Worm (Caenorhabditis elegans) whole organism, young adult: ENCODE data around the gene nas-1.

Source experiments
- B0035.1 ChIP-seq: sonication (generic microtip); optimal IDR thresholded peaks from 2 replicates; lab custom pipeline; 2016; ENCODE audit warnings: missing genetic modification characterization, mild to moderate bottlenecking, missing compliant biosample characterization, missing genotype, missing genetic modification reagents
- F10E7.11 ChIP-seq: sonication (generic microtip); optimal IDR thresholded peaks from 2 replicates; lab custom pipeline; 2017; ENCODE audit warnings: mild to moderate bottlenecking, missing genetic modification characterization, moderate library complexity, missing compliant biosample characterization
- F49E8.2 ChIP-seq: sonication (generic microtip); optimal IDR thresholded peaks from 3 replicates; lab custom pipeline; 2017; ENCODE audit warnings: missing genetic modification characterization, mild to moderate bottlenecking, missing compliant biosample characterization, antibody characterized with exemption, moderate library complexity; ENCODE audit not compliant: insufficient read depth
- K12H6.12 ChIP-seq: fragments of 200-800 bp; sonication (Bioruptor generic); optimal IDR thresholded peaks from 2 replicates; lab custom pipeline; 2018; ENCODE audit warnings: mild to moderate bottlenecking, missing genetic modification characterization, missing compliant biosample characterization
- T26A5.8 ChIP-seq: sonication (generic microtip); optimal IDR thresholded peaks from 2 replicates; lab custom pipeline; 2016; ENCODE audit warnings: missing genetic modification characterization, missing compliant biosample characterization
- attf-3 ChIP-seq: fragments of 200-800 bp; sonication (Bioruptor generic); conservative IDR thresholded peaks from 2 replicates; pipeline ENCODE4 v1.3.6; 2022; ENCODE audit warnings: missing genetic modification reagents, missing genetic modification characterization, missing compliant biosample characterization
- bed-2 ChIP-seq: fragments of 200-800 bp; sonication (Bioruptor generic); IDR thresholded peaks from 2 replicates; pipeline ENCODE4 v1.3.6; 2022; ENCODE audit warnings: missing genetic modification reagents, missing genetic modification characterization, missing compliant biosample characterization
- die-1 ChIP-seq: sonication (generic microtip); optimal IDR thresholded peaks from 2 replicates; lab custom pipeline; 2016; ENCODE audit warnings: missing genotype, mild to moderate bottlenecking, missing genetic modification characterization, missing compliant biosample characterization
- dpl-1 ChIP-seq: fragments of 150-350 bp; optimal IDR thresholded peaks from 2 replicates; lab custom pipeline; 2014; ENCODE audit warnings: missing biosample characterization, missing genetic modification reagents, missing genetic modification characterization
- egl-18 ChIP-seq: fragments of 200-800 bp; sonication (Bioruptor generic); IDR thresholded peaks from 2 replicates; pipeline ENCODE4 v1.3.6; 2022; ENCODE audit warnings: missing genetic modification reagents, missing genetic modification characterization, missing compliant biosample characterization
- gei-17 ChIP-seq: fragments of 200-800 bp; sonication (Bioruptor generic); optimal IDR thresholded peaks from 2 replicates; lab custom pipeline; 2018; ENCODE audit warnings: mild to moderate bottlenecking, missing genetic modification characterization, missing compliant biosample characterization
- hlh-26 ChIP-seq: fragments of 200-800 bp; sonication (Bioruptor generic); conservative IDR thresholded peaks from 2 replicates; pipeline ENCODE4 v1.3.6; 2022; ENCODE audit warnings: missing genetic modification reagents, missing genetic modification characterization, missing compliant biosample characterization
- hmg-20 ChIP-seq: fragments of 200-800 bp; sonication (Bioruptor generic); IDR thresholded peaks from 2 replicates; pipeline ENCODE4 v1.3.6; 2022; ENCODE audit warnings: missing genetic modification reagents, missing genetic modification characterization, missing compliant biosample characterization
- hsf-1 ChIP-seq: fragments of 200-800 bp; sonication (Bioruptor generic); IDR thresholded peaks from 2 replicates; pipeline ENCODE4 v1.3.6; 2022; ENCODE audit warnings: missing genetic modification reagents, missing genetic modification characterization, missing compliant biosample characterization
- let-607 ChIP-seq, 2 experiments: fragments of 200-800 bp in 1 of 2; sonication (Bioruptor generic) in 1 of 2; sonication (generic microtip) in 1 of 2; optimal IDR thresholded peaks; 2 replicates each; lab custom pipeline; 2016 to 2018; ENCODE audit warnings: mild to moderate bottlenecking in 2 of 2, missing compliant biosample characterization in 2 of 2, missing genetic modification characterization in 2 of 2, moderate library complexity in 2 of 2, missing genotype in 1 of 2
- lin-35 ChIP-seq, 3 experiments: fragments of 150-350 bp in 2 of 3; sonication (generic microtip) in 1 of 3; optimal IDR thresholded peaks; 2 replicates each; lab custom pipeline; 2014 to 2018; ENCODE audit warnings: missing biosample characterization in 3 of 3, missing genetic modification characterization in 3 of 3, missing genetic modification reagents in 3 of 3
- lin-54 ChIP-seq: fragments of 200-800 bp; sonication (Bioruptor generic); optimal IDR thresholded peaks from 2 replicates; lab custom pipeline; 2018; ENCODE audit warnings: mild to moderate bottlenecking, missing genetic modification characterization, missing compliant biosample characterization
- lsl-1 ChIP-seq: fragments of 200-800 bp; sonication (Bioruptor generic); optimal IDR thresholded peaks from 2 replicates; lab custom pipeline; 2018; ENCODE audit warnings: mild to moderate bottlenecking, missing genetic modification characterization, moderate library complexity, missing compliant biosample characterization
- madf-3 ChIP-seq: fragments of 200-800 bp; sonication (Bioruptor generic); IDR thresholded peaks from 2 replicates; pipeline ENCODE4 v1.3.6; 2022; ENCODE audit warnings: missing genetic modification reagents, missing genetic modification characterization, missing compliant biosample characterization
- nhr-27 ChIP-seq: fragments of 200-800 bp; sonication (Bioruptor generic); optimal IDR thresholded peaks from 2 replicates; lab custom pipeline; 2018; ENCODE audit warnings: mild to moderate bottlenecking, missing genetic modification characterization, moderate library complexity, missing compliant biosample characterization
- sea-2 ChIP-seq: fragments of 200-800 bp; sonication (Bioruptor generic); IDR thresholded peaks from 2 replicates; pipeline ENCODE4 v1.3.6; 2022; ENCODE audit warnings: missing genetic modification characterization, missing compliant biosample characterization
- snpc-3.4 ChIP-seq: sonication (generic microtip); optimal IDR thresholded peaks from 2 replicates; lab custom pipeline; 2017; ENCODE audit warnings: missing genetic modification characterization, mild to moderate bottlenecking, missing compliant biosample characterization, antibody characterized with exemption, moderate library complexity, missing genotype, missing genetic modification reagents
- somi-1 ChIP-seq: fragments of 200-800 bp; sonication (Bioruptor generic); optimal IDR thresholded peaks from 2 replicates; lab custom pipeline; 2018; ENCODE audit warnings: mild to moderate bottlenecking, missing genetic modification characterization, missing compliant biosample characterization
- tbp1 ChIP-seq: fragments of 200-800 bp; sonication (Bioruptor generic); optimal IDR thresholded peaks from 2 replicates; lab custom pipeline; 2018; ENCODE audit warnings: mild to moderate bottlenecking, missing genetic modification characterization, missing compliant biosample characterization
- tbx-9 ChIP-seq: sonication (generic microtip); optimal IDR thresholded peaks from 2 replicates; lab custom pipeline; 2016; ENCODE audit warnings: borderline replicate concordance, missing genetic modification characterization, inconsistent platforms, missing compliant biosample characterization
- xnd-1 ChIP-seq: sonication (generic microtip); optimal IDR thresholded peaks from 2 replicates; lab custom pipeline; 2016; ENCODE audit warnings: missing genotype, missing genetic modification reagents, missing genetic modification characterization, missing compliant biosample characterization
- ztf-22 ChIP-seq: fragments of 200-800 bp; sonication (Bioruptor generic); optimal IDR thresholded peaks from 2 replicates; lab custom pipeline; 2018; ENCODE audit warnings: mild to moderate bottlenecking, missing genetic modification characterization, moderate library complexity, missing compliant biosample characterization
- ztf-6 ChIP-seq: fragments of 200-800 bp; sonication (Bioruptor generic); IDR thresholded peaks from 2 replicates; pipeline ENCODE4 v1.3.6; 2022; ENCODE audit warnings: missing genetic modification reagents, missing genetic modification characterization, missing compliant biosample characterization

The nas-1 gene

ce11 chrIII:13430162-13430561, 24.6 kb downstream of the nas-1 start, which contains the start of gene trf-1:
TSS of gene trf-1 (plus strand) at chrIII:13430462.
- no peak for TF ChIP-seq let-607 (tag; optimal IDR thresholded peaks at IDR 0.05; lab: Kevin White, UChicago)
- no peak for TF ChIP-seq die-1 (tag; lab: Kevin White, UChicago)
- no peak for TF ChIP-seq ztf-6 (GFP tag; lab: Robert Waterston, UW)
- TF ChIP-seq bed-2, result no peak
- TF ChIP-seq tbx-9 (tag; lab: Kevin White, UChicago), result no peak
- no peak for TF ChIP-seq nhr-27 (tag; lab: Kevin White, UChicago)
- TF ChIP-seq xnd-1 (tag; lab: Kevin White, UChicago), result no peak
- TF ChIP-seq, all 124 proteins: peak for 0

DNA sequence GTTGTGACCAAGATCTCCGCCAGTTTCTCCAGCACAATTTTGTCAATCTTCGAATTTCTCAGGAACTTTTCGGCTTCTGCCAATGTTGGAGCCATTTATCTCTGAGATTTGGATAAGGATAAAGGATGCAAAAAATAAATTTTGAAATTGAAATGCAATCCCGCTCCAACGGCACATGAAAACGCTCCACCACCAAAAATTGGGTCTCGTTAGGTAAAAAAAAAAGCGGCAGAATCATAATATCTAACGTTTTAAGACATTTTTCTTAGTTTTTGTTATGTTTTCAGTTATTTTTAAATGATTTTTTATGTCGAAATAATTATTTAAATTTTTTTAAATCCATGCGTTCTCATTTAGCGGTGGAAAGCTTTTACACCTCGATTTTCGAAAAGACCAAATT, 28.8 kb downstream of the nas-1 start, which contains the start of gene F45G2.7:
Gene F45G2.7 (minus strand): TSS at position 101 of the 400 bp plus-strand sequence.
- TF ChIP-seq K12H6.12 (tag; lab: Kevin White, UChicago), result no peak
- TF ChIP-seq somi-1 (GFP tag; lab: Kevin White, UChicago), result no peak
- no peak for TF ChIP-seq dpl-1 (GFP tag; lab: Kevin White, UChicago)
- TF ChIP-seq hmg-20 (GFP tag; lab: Robert Waterston, UW), result no peak
- TF ChIP-seq ztf-22 (GFP tag; lab: Kevin White, UChicago), result no peak
- TF ChIP-seq egl-18, result no peak
- TF ChIP-seq gei-17, result no peak

DNA sequence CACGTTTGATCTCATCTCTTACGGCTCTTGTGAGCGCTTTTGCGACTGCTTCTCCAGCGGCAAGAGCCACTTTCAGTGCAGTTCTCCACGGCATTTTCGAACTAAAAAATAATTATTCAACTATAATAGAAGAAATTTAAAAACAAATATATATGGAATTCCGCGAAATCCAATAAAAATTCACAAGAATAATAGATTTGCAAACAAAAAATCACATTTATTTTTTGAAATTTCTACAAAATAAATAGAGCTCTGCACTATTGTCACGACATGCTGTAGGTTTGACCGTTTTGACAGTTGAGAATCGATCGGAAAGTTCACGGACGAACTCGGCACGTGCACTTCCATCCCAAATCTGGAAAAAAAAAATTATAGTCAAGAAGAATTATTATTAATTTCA, 30.0 kb downstream of the nas-1 start, which contains the start of gene F45G2.8:
Gene F45G2.8 (minus strand): TSS at position 101 of the 400 bp plus-strand sequence.
- no peak for TF ChIP-seq F49E8.2 (tag; lab: Kevin White, UChicago)
- no peak for TF ChIP-seq snpc-3.4

ce11 chrIII:13436843-13437242, 31.2 kb downstream of the nas-1 start, which contains the start of gene F45G2.9:
TSS of gene F45G2.9 (minus strand) at chrIII:13436943.
- no peak for TF ChIP-seq madf-3 (GFP tag; lab: Robert Waterston, UW)
- TF ChIP-seq sea-2, result no peak
- no peak for TF ChIP-seq hlh-26 (GFP tag; lab: Robert Waterston, UW)
- no peak for TF ChIP-seq T26A5.8 (tag; lab: Kevin White, UChicago)
- TF ChIP-seq F10E7.11, result no peak
- no peak for TF ChIP-seq tbp1 (GFP tag; lab: Kevin White, UChicago)

DNA sequence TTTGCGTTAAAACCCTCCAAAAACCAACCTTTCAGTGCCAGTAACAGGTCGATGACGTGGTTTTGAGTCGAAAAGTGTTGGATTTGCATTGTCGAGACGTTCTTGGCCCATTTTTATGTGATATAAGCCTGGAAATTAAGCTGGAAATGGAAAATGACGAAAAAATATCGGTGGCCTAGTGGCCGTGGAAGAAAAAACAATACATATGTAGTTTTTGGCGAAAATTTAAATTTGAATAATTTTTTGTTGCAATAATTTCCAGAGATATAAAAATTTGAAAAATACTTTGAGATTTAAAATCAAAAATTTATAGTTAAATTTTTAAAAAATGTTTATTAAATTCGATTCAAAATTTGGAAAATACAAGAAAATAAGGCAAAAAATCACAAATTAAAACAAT, 33.8 kb downstream of the nas-1 start, which contains the start of gene ciao-2B:
Gene ciao-2B (minus strand): TSS at position 130 of the 400 bp plus-strand sequence.
- TF ChIP-seq hsf-1 (GFP tag; lab: Robert Waterston, UW) (0 out of 2 replicates have a peak, but pooled peaks have one; percentile 11), B0035.1 (tag; lab: Kevin White, UChicago) (no peak), lin-54 (peak; percentile 39), attf-3 (GFP tag; lab: Robert Waterston, UW) (no peak), lsl-1 (no peak), lin-35 (GFP tag; optimal IDR thresholded peaks at IDR 0.05; lab: Kevin White, UChicago) (peak in 1 of 3 experiments; percentile 64)

- peak; percentile 91 for TF ChIP-seq hsf-1 (GFP tag; lab: Robert Waterston, UW)
- TF ChIP-seq, all 124 proteins: peak for 1; not testable (repeated sequence) for 123
Observed at ce11 chrIII:13446865-13447264, 41.3 kb downstream of the nas-1 start.
